Fruit fly (Drosophila melanogaster) whole organism, embryonic: ENCODE measurements around the gene PH4alphaPV.

Experiments used
- B-H2 ChIP-seq: fragments of 200-800 bp; sonication (Bioruptor generic); optimal IDR thresholded peaks from 2 replicates; lab custom pipeline; 2018; ENCODE audit warnings: missing biosample characterization, mild to moderate bottlenecking, missing genetic modification characterization
- Bdp1 ChIP-seq: fragments of 200-800 bp; sonication (Bioruptor generic); optimal IDR thresholded peaks from 3 replicates; lab custom pipeline; 2016; ENCODE audit warnings: missing biosample characterization, missing genetic modification characterization
- CG10321 ChIP-seq: fragments of 200-800 bp; sonication (Bioruptor generic); IDR thresholded peaks from 2 replicates; pipeline ENCODE4 v1.3.6; 2022; ENCODE audit warnings: missing biosample characterization, missing genetic modification characterization
- CG1233 ChIP-seq: fragments of 200-800 bp; sonication (Bioruptor generic); optimal IDR thresholded peaks from 4 replicates; lab custom pipeline; 2018; ENCODE audit warnings: missing biosample characterization, mild to moderate bottlenecking, missing genetic modification characterization
- CG13424 ChIP-seq: fragments of 200-800 bp; sonication (Bioruptor generic); optimal IDR thresholded peaks from 2 replicates; lab custom pipeline; 2019; ENCODE audit warnings: missing biosample characterization, mild to moderate bottlenecking, missing genetic modification characterization, moderate library complexity
- CG15073 ChIP-seq: fragments of 200-800 bp; sonication (Bioruptor generic); optimal IDR thresholded peaks from 2 replicates; lab custom pipeline; 2016; ENCODE audit warnings: missing biosample characterization, missing genetic modification characterization
- CG1792 ChIP-seq: fragments of 200-800 bp; sonication (Bioruptor generic); optimal IDR thresholded peaks from 2 replicates; lab custom pipeline; 2016; ENCODE audit warnings: missing biosample characterization, missing genetic modification characterization
- CG3065 ChIP-seq: fragments of 200-800 bp; sonication (Bioruptor generic); optimal IDR thresholded peaks from 2 replicates; lab custom pipeline; 2016; ENCODE audit warnings: missing biosample characterization, missing genetic modification characterization
- CG3726 ChIP-seq: fragments of 200-800 bp; sonication (Bioruptor generic); IDR thresholded peaks from 3 replicates; pipeline ENCODE4, ENCODE4 v1.3.6; 2022; ENCODE audit warnings: missing biosample characterization, missing genetic modification characterization
- CG3838 ChIP-seq: fragments of 200-800 bp; sonication (Bioruptor generic); optimal IDR thresholded peaks from 3 replicates; lab custom pipeline; 2016; ENCODE audit warnings: missing biosample characterization, missing genetic modification characterization
- CG4424 ChIP-seq: fragments of 200-800 bp; sonication (Bioruptor generic); optimal IDR thresholded peaks from 3 replicates; lab custom pipeline; 2016; ENCODE audit warnings: missing biosample characterization, missing genetic modification characterization
- CG4617 ChIP-seq: fragments of 200-800 bp; sonication (Bioruptor generic); optimal IDR thresholded peaks from 3 replicates; lab custom pipeline; 2016; ENCODE audit warnings: missing biosample characterization, missing genetic modification characterization, borderline replicate concordance
- CG4707 ChIP-seq: fragments of 200-800 bp; sonication (Bioruptor generic); optimal IDR thresholded peaks from 2 replicates; lab custom pipeline; 2018; ENCODE audit warnings: missing biosample characterization, mild to moderate bottlenecking, missing genetic modification characterization, moderate library complexity
- CG6654 ChIP-seq: fragments of 200-800 bp; sonication (Bioruptor generic); optimal IDR thresholded peaks from 2 replicates; lab custom pipeline; 2017; ENCODE audit warnings: missing biosample characterization, mild to moderate bottlenecking, missing genetic modification characterization
- CG6765 ChIP-seq: fragments of 200-800 bp; sonication (Bioruptor generic); optimal IDR thresholded peaks from 3 replicates; lab custom pipeline; 2017; ENCODE audit warnings: missing biosample characterization, mild to moderate bottlenecking, missing genetic modification characterization
- CG6813 ChIP-seq: fragments of 200-800 bp; sonication (Bioruptor generic); optimal IDR thresholded peaks from 2 replicates; lab custom pipeline; 2017; ENCODE audit warnings: missing biosample characterization, missing genetic modification characterization, mild to moderate bottlenecking, moderate library complexity, missing genetic modification reagents
- CG9727 ChIP-seq: fragments of 200-800 bp; sonication (Bioruptor generic); optimal IDR thresholded peaks from 3 replicates; lab custom pipeline; 2017; ENCODE audit warnings: missing biosample characterization, mild to moderate bottlenecking, missing genetic modification characterization
- CG9817 ChIP-seq: fragments of 200-800 bp; sonication (Bioruptor generic); optimal IDR thresholded peaks from 2 replicates; lab custom pipeline; 2018; ENCODE audit warnings: missing biosample characterization, mild to moderate bottlenecking, missing genetic modification characterization, moderate library complexity
- D ChIP-seq, 2 experiments: fragments of 200-800 bp in 1 of 2; fragments of >200 bp in 1 of 2; sonication (Bioruptor generic) in 1 of 2; optimal IDR thresholded peaks; 2 replicates in 1 of 2; 3 replicates in 1 of 2; lab custom pipeline; 2017; ENCODE audit warnings: mild to moderate bottlenecking in 1 of 2, missing biosample characterization in 1 of 2, missing genetic modification characterization in 1 of 2, missing genetic modification reagents in 1 of 2
- Dref ChIP-seq: fragments of 200-800 bp; sonication (Bioruptor generic); IDR thresholded peaks from 2 replicates; pipeline ENCODE4 v1.3.6; 2022; ENCODE audit warnings: missing biosample characterization, missing genetic modification characterization
- Fer1 ChIP-seq: fragments of 200-800 bp; sonication (Bioruptor generic); optimal IDR thresholded peaks from 2 replicates; lab custom pipeline; 2017; ENCODE audit warnings: missing biosample characterization, mild to moderate bottlenecking, missing genetic modification characterization
- H2.0 ChIP-seq: fragments of 200-800 bp; sonication (Bioruptor generic); IDR thresholded peaks from 2 replicates; pipeline ENCODE4 v1.3.6; 2022; ENCODE audit warnings: missing biosample characterization, missing genetic modification characterization
- HLH3B ChIP-seq: fragments of 200-800 bp; sonication (Bioruptor generic); IDR thresholded peaks from 2 replicates; pipeline ENCODE4 v1.3.6; 2022; ENCODE audit warnings: missing biosample characterization, missing genetic modification characterization
- HLHmδ ChIP-seq: fragments of 200-800 bp; sonication (Bioruptor generic); optimal IDR thresholded peaks from 2 replicates; lab custom pipeline; 2018; ENCODE audit warnings: missing biosample characterization, mild to moderate bottlenecking, missing genetic modification characterization, moderate library complexity
- Hr51 ChIP-seq, 2 experiments: fragments of 200-800 bp; sonication (Bioruptor generic); optimal IDR thresholded peaks; 2 replicates in 1 of 2; 3 replicates in 1 of 2; lab custom pipeline; 2016 to 2018; ENCODE audit warnings: missing biosample characterization in 2 of 2, missing genetic modification characterization in 2 of 2, mild to moderate bottlenecking in 1 of 2, moderate library complexity in 1 of 2
- Hr78 ChIP-seq, 2 experiments: fragments of 200-800 bp in 1 of 2; fragments of >200 bp in 1 of 2; sonication (Bioruptor generic) in 1 of 2; optimal IDR thresholded peaks; 2 replicates each; lab custom pipeline; 2017 to 2019; ENCODE audit warnings: missing biosample characterization in 2 of 2, missing genetic modification characterization in 2 of 2, mild to moderate bottlenecking in 1 of 2, moderate library complexity in 1 of 2
- NC2β ChIP-seq: fragments of 200-800 bp; sonication (Bioruptor generic); optimal IDR thresholded peaks from 2 replicates; lab custom pipeline; 2016; ENCODE audit warnings: missing biosample characterization, missing genetic modification characterization
- Scr ChIP-seq: fragments of 200-800 bp; sonication (Bioruptor generic); IDR thresholded peaks from 2 replicates; pipeline ENCODE4 v1.3.6; 2022; ENCODE audit warnings: missing biosample characterization, missing genetic modification characterization; ENCODE audit not compliant: partially characterized antibody
- Six4 ChIP-seq: fragments of 200-800 bp; sonication (Bioruptor generic); optimal IDR thresholded peaks from 2 replicates; lab custom pipeline; 2016; ENCODE audit warnings: missing biosample characterization, missing genetic modification characterization
- Trl ChIP-seq, 3 experiments: fragments of >200 bp in 2 of 3; fragments of 200-800 bp in 1 of 3; sonication (Bioruptor generic) in 1 of 3; optimal IDR thresholded peaks; 2 replicates in 1 of 3; 3 replicates in 2 of 3; lab custom pipeline; 2016 to 2017; ENCODE audit warnings: missing biosample characterization in 1 of 3, missing genetic modification characterization in 1 of 3
- cg ChIP-seq: fragments of 200-800 bp; sonication (Bioruptor generic); optimal IDR thresholded peaks from 3 replicates; lab custom pipeline; 2019; ENCODE audit warnings: missing biosample characterization, mild to moderate bottlenecking, missing genetic modification characterization, moderate library complexity
- croc ChIP-seq: fragments of 200-800 bp; sonication (Bioruptor generic); conservative IDR thresholded peaks from 3 replicates; pipeline ENCODE4 v1.3.6; 2022; ENCODE audit warnings: missing biosample characterization, missing genetic modification characterization
- cwo ChIP-seq: fragments of 200-800 bp; sonication (Bioruptor generic); optimal IDR thresholded peaks from 3 replicates; lab custom pipeline; 2017; ENCODE audit warnings: missing biosample characterization, missing genetic modification characterization, mild to moderate bottlenecking, moderate library complexity, missing genetic modification reagents
- danr ChIP-seq: fragments of 200-800 bp; sonication (Bioruptor generic); IDR thresholded peaks from 2 replicates; pipeline ENCODE4 v1.3.6; 2022; ENCODE audit warnings: missing biosample characterization, missing genetic modification characterization
- dimm ChIP-seq: fragments of 200-800 bp; sonication (Bioruptor generic); IDR thresholded peaks from 2 replicates; pipeline ENCODE4 v1.3.6; 2022; ENCODE audit warnings: missing biosample characterization, missing genetic modification characterization
- dpn ChIP-seq, 2 experiments: fragments of 200-800 bp; sonication (Bioruptor generic); optimal IDR thresholded peaks; 3 replicates each; lab custom pipeline; 2016; ENCODE audit warnings: missing biosample characterization in 2 of 2, missing genetic modification characterization in 2 of 2
- fru ChIP-seq: fragments of >200 bp; optimal IDR thresholded peaks from 2 replicates; lab custom pipeline; 2017
- fu2 ChIP-seq: fragments of 200-800 bp; sonication (Bioruptor generic); optimal IDR thresholded peaks from 2 replicates; lab custom pipeline; 2016; ENCODE audit warnings: missing biosample characterization, missing genetic modification characterization
- lmd ChIP-seq: fragments of 200-800 bp; sonication (Bioruptor generic); IDR thresholded peaks from 2 replicates; pipeline ENCODE4 v1.3.6; 2022; ENCODE audit warnings: missing biosample characterization, missing genetic modification characterization
- mld ChIP-seq: fragments of 200-800 bp; sonication (Bioruptor generic); IDR thresholded peaks from 3 replicates; pipeline ENCODE4 v1.3.6; 2022; ENCODE audit warnings: missing biosample characterization, missing genetic modification characterization; ENCODE audit not compliant: partially characterized antibody
- pan ChIP-seq, 4 experiments: fragments of >200 bp in 3 of 4; fragments of 200-800 bp in 1 of 4; sonication (Bioruptor generic) in 1 of 4; optimal IDR thresholded peaks in 3 of 4; IDR thresholded peaks in 1 of 4; 2 replicates each; pipeline versions ENCODE4 v1.3.6 to Lab custom; 2017 to 2022; ENCODE audit warnings: missing biosample characterization in 2 of 4, missing genetic modification characterization in 2 of 4, mixed read lengths in 1 of 4
- sd ChIP-seq: fragments of 200-800 bp; sonication (Bioruptor generic); optimal IDR thresholded peaks from 3 replicates; lab custom pipeline; 2018; ENCODE audit warnings: missing biosample characterization, mild to moderate bottlenecking, missing genetic modification characterization, moderate library complexity
- sens-2 ChIP-seq: fragments of 200-800 bp; sonication (Bioruptor generic); IDR thresholded peaks from 2 replicates; pipeline ENCODE4 v1.3.6; 2022; ENCODE audit warnings: missing biosample characterization, missing genetic modification characterization
- stc ChIP-seq: fragments of 200-800 bp; sonication (Bioruptor generic); IDR thresholded peaks from 2 replicates; pipeline ENCODE4 v1.3.6; 2022; ENCODE audit warnings: missing biosample characterization, missing genetic modification characterization
- tio ChIP-seq: fragments of 200-800 bp; sonication (Bioruptor generic); optimal IDR thresholded peaks from 2 replicates; lab custom pipeline; 2017; ENCODE audit warnings: missing biosample characterization, missing genetic modification characterization, inconsistent platforms
- wor ChIP-seq: fragments of 200-800 bp; sonication (Bioruptor generic); IDR thresholded peaks from 2 replicates; pipeline ENCODE4 v1.3.6; 2022; ENCODE audit warnings: missing biosample characterization, missing genetic modification characterization
- yki ChIP-seq: fragments of >200 bp; optimal IDR thresholded peaks from 3 replicates; lab custom pipeline; 2018

Gene PH4alphaPV

DNA sequence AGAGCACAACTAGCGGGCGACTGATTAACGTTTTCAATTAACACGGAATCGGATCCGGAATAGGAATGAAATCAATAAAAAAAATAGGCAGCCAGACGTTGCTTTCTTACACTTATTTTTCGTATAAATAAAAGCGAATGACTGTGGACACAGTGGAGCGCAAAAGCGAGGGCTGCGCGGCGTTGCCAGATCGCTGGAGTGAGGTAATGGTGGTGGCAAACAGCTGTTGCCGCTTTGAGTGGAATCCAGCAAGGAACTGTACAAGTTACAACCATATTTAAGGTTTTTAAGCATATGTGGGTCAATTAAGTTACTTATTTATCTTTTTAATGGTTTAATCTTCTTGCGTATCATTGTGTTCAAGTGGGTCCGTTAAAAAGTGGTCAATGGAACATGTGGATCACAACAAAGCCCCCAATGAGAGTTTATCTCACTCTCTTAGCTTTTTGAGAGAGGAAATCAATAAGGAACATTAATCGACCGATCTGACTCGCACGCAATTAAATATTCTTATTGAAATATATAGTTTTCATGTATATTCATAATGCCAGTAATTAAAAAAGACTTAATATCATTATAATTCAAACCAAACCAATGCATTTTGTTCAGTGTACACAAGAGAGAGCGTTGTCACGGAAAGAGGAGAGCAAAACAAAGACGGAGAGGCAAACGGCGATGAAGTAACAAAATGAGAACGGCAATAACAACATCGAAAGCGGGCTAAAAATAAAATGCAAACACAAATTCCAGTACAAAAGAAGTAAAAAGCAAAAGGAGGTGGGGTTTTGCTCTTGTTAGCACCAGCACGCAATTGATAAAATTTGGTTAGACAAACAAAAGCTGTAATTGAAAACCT lies 48.0 kb downstream of the PH4alphaPV start:
- TF ChIP-seq CG3726 (GFP tag; lab: Robert Waterston, UW) = peak; percentile 93
- TF ChIP-seq CG15073 = no peak
- TF ChIP-seq Fer1 = peak; percentile 93
- TF ChIP-seq danr (GFP tag; lab: Robert Waterston, UW) = peak; percentile 80
- TF ChIP-seq CG6654 (GFP tag; lab: Kevin White, UChicago) = peak; percentile 76
- peak; percentile 64 for TF ChIP-seq CG10321 (GFP tag; lab: Robert Waterston, UW)
- TF ChIP-seq Dref (GFP tag; lab: Robert Waterston, UW) = no peak
- peak; percentile 83 for TF ChIP-seq CG3838 (GFP tag; lab: Kevin White, UChicago)
- TF ChIP-seq CG6765 (GFP tag; lab: Kevin White, UChicago) = peak; percentile 89
- TF ChIP-seq stc (GFP tag; lab: Robert Waterston, UW) = peak; percentile 97
- TF ChIP-seq croc = peak; percentile 72
- TF ChIP-seq CG1792 (GFP tag; lab: Kevin White, UChicago) = peak; percentile 82
- TF ChIP-seq Hr78 (GFP tag; optimal IDR thresholded peaks at IDR 0.05; lab: Kevin White, UChicago) = peak in 1 of 2 experiments; percentile 55
- peak; percentile 77 for TF ChIP-seq dimm (GFP tag; lab: Robert Waterston, UW)
- TF ChIP-seq cwo = peak; percentile 90
- no peak for TF ChIP-seq mld (GFP tag; lab: Robert Waterston, UW)
- peak; percentile 92 for TF ChIP-seq CG6813 (GFP tag; lab: Kevin White, UChicago)
- peak; percentile 91 for TF ChIP-seq sens-2
- no peak for TF ChIP-seq fru (lab: Kevin White, UChicago)
- TF ChIP-seq HLH3B (GFP tag; lab: Robert Waterston, UW) = peak; percentile 95
- TF ChIP-seq lmd = peak; percentile 89
- no peak for TF ChIP-seq pan (optimal IDR thresholded peaks at IDR 0.05; lab: Kevin White, UChicago)
- TF ChIP-seq pan (GFP tag; optimal IDR thresholded peaks at IDR 0.05 in 1 of 2, IDR thresholded peaks at IDR 0.05 in 1 of 2) = peak in 1 of 2 experiments; percentile 96
- peak; percentile 85 for TF ChIP-seq CG1233 (GFP tag; lab: Kevin White, UChicago)
- TF ChIP-seq NC2β (GFP tag; lab: Kevin White, UChicago) = peak; percentile 91
- peak; percentile 90 for TF ChIP-seq Six4 (GFP tag; lab: Kevin White, UChicago)
- TF ChIP-seq B-H2 (GFP tag; lab: Kevin White, UChicago) = peak; percentile 70
- peak; percentile 89 for TF ChIP-seq CG9817
- TF ChIP-seq CG13424 (tag; lab: Kevin White, UChicago) = peak; percentile 90
- peak; percentile 58 for TF ChIP-seq CG3065 (GFP tag; lab: Kevin White, UChicago)
- peak; percentile 93 for TF ChIP-seq H2.0 (GFP tag; lab: Robert Waterston, UW)
- TF ChIP-seq CG4707 (GFP tag; lab: Kevin White, UChicago) = peak; percentile 80
- TF ChIP-seq CG4424 = peak; percentile 93
- peak; percentile 80 for TF ChIP-seq fu2 (GFP tag; lab: Kevin White, UChicago)
- peak; percentile 90 to 91 for TF ChIP-seq dpn (GFP tag; optimal IDR thresholded peaks at IDR 0.05; lab: Kevin White, UChicago)
- peak; percentile 81 to 97 for TF ChIP-seq Trl (optimal IDR thresholded peaks at IDR 0.05; lab: Kevin White, UChicago)
- peak; percentile 88 for TF ChIP-seq Trl (GFP tag; optimal IDR thresholded peaks at IDR 0.05; lab: Kevin White, UChicago)
- TF ChIP-seq HLHmδ (GFP tag; lab: Kevin White, UChicago) = no peak
- 0 out of 2 replicates have a peak, but pooled peaks have one; percentile 29 for TF ChIP-seq Scr (GFP tag; lab: Robert Waterston, UW)
- peak; percentile 84 for TF ChIP-seq tio
- TF ChIP-seq Bdp1 (GFP tag; lab: Kevin White, UChicago) = peak; percentile 82
- peak; percentile 77 for TF ChIP-seq wor (GFP tag; lab: Robert Waterston, UW)
- TF ChIP-seq CG9727 = peak; percentile 92
- TF ChIP-seq Hr51 (GFP tag; optimal IDR thresholded peaks at IDR 0.05; lab: Kevin White, UChicago) = peak; percentile 84 to 94
- no peak for TF ChIP-seq cg (GFP tag; lab: Kevin White, UChicago)
- TF ChIP-seq D (optimal IDR thresholded peaks at IDR 0.05; lab: Kevin White, UChicago) = no peak
- TF ChIP-seq D (GFP tag; optimal IDR thresholded peaks at IDR 0.05; lab: Kevin White, UChicago) = peak; percentile 88
- TF ChIP-seq yki (lab: Kevin White, UChicago) = no peak
- peak; percentile 90 for TF ChIP-seq sd (tag; lab: Kevin White, UChicago)
- TF ChIP-seq CG4617 (GFP tag; lab: Kevin White, UChicago) = peak; percentile 59
